Worm (Caenorhabditis elegans) whole organism, late embryonic: Measurements from ENCODE around the gene M70.3.

Experiments used
- F13H6.1 ChIP-seq: sonication (generic microtip); optimal IDR thresholded peaks from 2 replicates; lab custom pipeline; 2016; ENCODE audit warnings: missing genetic modification characterization, missing compliant biosample characterization
- K02D7.2 ChIP-seq: sonication (generic microtip); optimal IDR thresholded peaks from 2 replicates; lab custom pipeline; 2017; ENCODE audit warnings: mild to moderate bottlenecking, missing genetic modification characterization, missing compliant biosample characterization
- ama-1 ChIP-seq: fragments of 150-350 bp; optimal IDR thresholded peaks from 2 replicates; lab custom pipeline; 2014
- ceh-31 ChIP-seq: sonication (generic microtip); optimal IDR thresholded peaks from 2 replicates; lab custom pipeline; 2016; ENCODE audit warnings: missing genetic modification characterization, missing compliant biosample characterization
- ceh-34 ChIP-seq: sonication (generic microtip); optimal IDR thresholded peaks from 2 replicates; lab custom pipeline; 2016; ENCODE audit warnings: mild to moderate bottlenecking, missing genetic modification characterization, missing compliant biosample characterization
- fkh-10 ChIP-seq: fragments of 150-350 bp; optimal IDR thresholded peaks from 2 replicates; lab custom pipeline; 2014; ENCODE audit warnings: missing biosample characterization, missing genetic modification reagents, missing genetic modification characterization
- hlh-15 ChIP-seq: sonication (generic microtip); optimal IDR thresholded peaks from 2 replicates; lab custom pipeline; 2016; ENCODE audit warnings: missing genetic modification characterization, missing compliant biosample characterization
- hlh-8 ChIP-seq: sonication (generic microtip); optimal IDR thresholded peaks from 2 replicates; lab custom pipeline; 2016; ENCODE audit warnings: missing genotype, missing genetic modification characterization, missing compliant biosample characterization
- lin-11 ChIP-seq: fragments of 200-800 bp; sonication (Bioruptor generic); optimal IDR thresholded peaks from 2 replicates; lab custom pipeline; 2018; ENCODE audit warnings: mild to moderate bottlenecking, missing genetic modification characterization, missing compliant biosample characterization
- nhr-11 ChIP-seq: fragments of 150-350 bp; optimal IDR thresholded peaks from 2 replicates; lab custom pipeline; 2014; ENCODE audit warnings: missing biosample characterization, missing genetic modification characterization
- rnt-1 ChIP-seq: sonication (generic microtip); optimal IDR thresholded peaks from 2 replicates; lab custom pipeline; 2016; ENCODE audit warnings: missing genetic modification characterization, missing compliant biosample characterization
- tbx-2 ChIP-seq: sonication (generic microtip); optimal IDR thresholded peaks from 2 replicates; lab custom pipeline; 2016; ENCODE audit warnings: missing genetic modification characterization, missing compliant biosample characterization

DNA sequence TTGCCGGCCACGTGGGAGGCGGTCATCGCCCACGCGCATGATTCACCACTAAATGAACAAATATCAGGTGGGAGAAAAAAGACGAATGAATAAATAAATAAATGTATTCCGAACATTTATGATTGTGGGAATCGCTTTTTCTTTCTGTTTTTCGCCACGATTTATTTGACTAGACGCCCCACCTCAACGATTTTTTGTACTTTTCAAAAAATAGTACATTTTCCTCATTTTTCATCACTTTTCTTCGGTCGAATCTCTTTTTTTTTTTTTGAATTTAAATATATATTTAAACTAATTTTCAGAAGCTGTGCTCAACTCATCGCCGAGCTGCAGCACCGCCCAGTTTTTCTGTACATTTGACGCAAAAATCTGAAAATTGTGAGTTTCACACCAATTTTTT lies 19.7 kb downstream of the M70.3 start, which contains the start of gene fnip-2:
- TF ChIP-seq K02D7.2 (tag; lab: Kevin White, UChicago) (no peak), rnt-1 (tag; lab: Kevin White, UChicago) (no peak), ceh-31 (tag; lab: Kevin White, UChicago) (no peak), ceh-34 (tag; lab: Kevin White, UChicago) (no peak), ama-1 (lab: Kevin White, UChicago) (no peak), tbx-2 (tag; lab: Kevin White, UChicago) (no peak), hlh-8 (tag; lab: Kevin White, UChicago) (no peak), lin-11 (tag; lab: Kevin White, UChicago) (no peak), F13H6.1 (no peak), fkh-10 (GFP tag; lab: Kevin White, UChicago) (no peak), hlh-15 (tag; lab: Kevin White, UChicago) (no peak), nhr-11 (no peak)
